Fruit fly (Drosophila melanogaster): Measurements from ENCODE around the gene CG9717.

CG9717 gene

DNA sequence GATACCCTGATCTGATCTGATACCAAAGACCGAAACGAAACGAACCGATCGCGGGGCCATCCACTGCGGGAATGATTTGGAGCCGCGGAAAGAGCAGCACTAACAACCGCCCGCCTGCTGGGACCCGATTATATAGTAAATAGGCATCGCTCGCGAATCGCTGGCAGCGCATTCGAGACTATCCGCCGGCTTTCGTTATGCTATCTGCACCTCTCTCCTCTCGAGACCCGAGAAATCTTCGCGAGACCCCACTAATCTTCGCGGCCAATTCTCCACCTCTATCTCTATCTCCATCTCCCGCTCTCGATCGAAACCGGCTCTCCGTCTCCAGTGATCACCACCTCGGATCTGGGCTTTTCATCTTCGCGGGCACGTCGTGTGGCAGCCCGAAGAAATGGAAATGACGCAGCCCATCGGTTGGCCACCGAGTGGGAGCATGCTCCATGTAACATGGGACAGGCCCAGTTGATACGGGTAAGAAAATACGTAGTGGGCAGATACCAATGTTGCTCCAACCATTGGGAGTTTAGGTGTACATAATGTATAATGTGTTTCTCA, at the start of gene CG9717:
CG9717 (minus strand) TSS at position 107 of the 558 bp plus-strand sequence.
- TF ChIP-seq kay (GFP tag; ENCODE audit: borderline replicate concordance) (peak; percentile 3), cic (GFP tag; optimal IDR thresholded peaks at IDR 0.05) (no peak), cnc (optimal IDR thresholded peaks at IDR 0.05) (no peak)

DNA sequence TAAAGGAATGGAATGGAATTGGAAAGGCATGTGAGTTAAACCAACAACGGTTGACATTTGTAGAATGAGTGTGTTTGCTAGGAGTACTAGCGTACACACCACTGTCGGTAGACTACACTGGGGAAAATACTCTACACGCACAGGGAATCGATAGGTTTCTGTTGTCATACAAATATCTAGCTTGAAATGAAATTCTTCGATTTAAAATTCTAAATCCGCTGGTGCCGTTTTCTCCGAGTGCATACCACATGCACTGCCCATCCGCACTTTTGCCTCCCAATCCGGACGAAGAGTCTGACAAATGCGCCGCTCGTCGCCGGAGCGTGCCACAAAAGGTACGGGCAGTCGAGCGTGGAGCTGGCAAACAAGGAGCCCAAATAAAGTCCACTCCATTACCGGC, 41.8 kb upstream of the CG9717 start, which contains the start of gene CG2267:
CG2267 (minus strand) TSS at position 101 of the 400 bp plus-strand sequence.
- no peak for TF ChIP-seq bab1 (GFP tag; optimal IDR thresholded peaks at IDR 0.05)
- TF ChIP-seq kay (GFP tag; ENCODE audit: borderline replicate concordance) = no peak
- TF ChIP-seq CG11617 (GFP tag; optimal IDR thresholded peaks at IDR 0.05) = no peak
- TF ChIP-seq CG1620 (GFP tag; optimal IDR thresholded peaks at IDR 0.05) = no peak
- no peak for TF ChIP-seq ovo (GFP tag; optimal IDR thresholded peaks at IDR 0.05)
- no peak for TF ChIP-seq Clk (GFP tag; optimal IDR thresholded peaks at IDR 0.05)
- no peak for TF ChIP-seq CG14711 (tag; optimal IDR thresholded peaks at IDR 0.05)
- no peak for TF ChIP-seq Mnt (GFP tag; optimal IDR thresholded peaks at IDR 0.05)
- no peak for TF ChIP-seq Crg-1 (GFP tag; optimal IDR thresholded peaks at IDR 0.05)
- TF ChIP-seq CG12768 (GFP tag; optimal IDR thresholded peaks at IDR 0.05) = no peak
- no peak for TF ChIP-seq tj (GFP tag; optimal IDR thresholded peaks at IDR 0.05)
- TF ChIP-seq cic (GFP tag; optimal IDR thresholded peaks at IDR 0.05) = no peak
- no peak for TF ChIP-seq CG7045 (GFP tag; optimal IDR thresholded peaks at IDR 0.05)
- TF ChIP-seq CG5204 (GFP tag; optimal IDR thresholded peaks at IDR 0.05) = no peak
- no peak for TF ChIP-seq CG7101 (tag; optimal IDR thresholded peaks at IDR 0.05)

DNA sequence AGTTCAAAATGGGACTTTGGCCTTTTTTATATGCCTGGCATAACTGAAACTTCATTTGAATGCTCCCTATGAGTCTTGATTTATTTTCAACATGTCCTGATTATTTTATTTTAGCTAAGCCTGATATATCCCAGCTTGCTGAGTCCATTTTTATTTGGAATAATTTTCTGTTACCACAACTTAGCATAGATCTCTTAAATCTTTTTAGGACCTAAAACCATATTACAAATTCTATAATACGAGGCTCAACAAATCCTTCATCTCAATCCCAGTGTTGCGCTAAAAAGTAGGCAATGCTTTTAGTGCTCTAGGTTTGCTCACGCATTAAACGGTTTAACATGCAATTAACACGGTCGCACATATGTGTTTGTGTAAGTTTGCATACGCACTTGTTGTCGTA, 34.7 kb upstream of the CG9717 start, which contains the start of gene CG44954:
CG44954 (minus strand) TSS at position 101 of the 400 bp plus-strand sequence.
- TF ChIP-seq pad (GFP tag; optimal IDR thresholded peaks at IDR 0.05) (no peak), CG7045 (GFP tag; optimal IDR thresholded peaks at IDR 0.05) (no peak), ovo (GFP tag; optimal IDR thresholded peaks at IDR 0.05) (no peak), CG7101 (tag; optimal IDR thresholded peaks at IDR 0.05) (no peak), bab1 (GFP tag; optimal IDR thresholded peaks at IDR 0.05) (no peak)

DNA sequence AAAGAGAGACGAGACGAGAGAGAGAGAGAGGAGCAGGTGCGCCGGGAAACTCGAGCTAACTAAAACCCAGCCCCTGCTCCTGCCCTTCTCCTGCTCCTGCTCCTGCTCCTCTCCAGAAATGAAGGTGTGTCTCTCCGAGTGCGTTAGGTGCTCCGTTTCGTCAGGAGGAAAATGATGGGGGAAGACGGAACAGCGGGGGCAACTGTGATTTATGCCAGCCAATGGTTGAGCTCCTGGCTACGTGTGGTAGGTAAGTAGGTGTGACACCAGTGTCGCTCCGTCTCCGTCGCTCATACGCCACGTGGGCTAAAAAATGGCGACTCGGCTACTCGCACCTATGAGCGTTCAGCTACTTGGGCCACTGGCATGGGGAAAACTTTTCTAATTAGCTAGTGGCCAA, 30.4 kb upstream of the CG9717 start:
- no peak for TF ChIP-seq Clk (GFP tag; optimal IDR thresholded peaks at IDR 0.05)
- TF ChIP-seq ovo (GFP tag; optimal IDR thresholded peaks at IDR 0.05) = no peak
- no peak for TF ChIP-seq CG7045 (GFP tag; optimal IDR thresholded peaks at IDR 0.05)
- TF ChIP-seq bab1 (GFP tag; optimal IDR thresholded peaks at IDR 0.05) = no peak
- TF ChIP-seq pad (GFP tag; optimal IDR thresholded peaks at IDR 0.05) = peak; percentile 11
- no peak for TF ChIP-seq CG33017 (tag; optimal IDR thresholded peaks at IDR 0.05)
- TF ChIP-seq cic (GFP tag; optimal IDR thresholded peaks at IDR 0.05) = no peak
- TF ChIP-seq Hr96 (GFP tag; optimal IDR thresholded peaks at IDR 0.05) = no peak

DNA sequence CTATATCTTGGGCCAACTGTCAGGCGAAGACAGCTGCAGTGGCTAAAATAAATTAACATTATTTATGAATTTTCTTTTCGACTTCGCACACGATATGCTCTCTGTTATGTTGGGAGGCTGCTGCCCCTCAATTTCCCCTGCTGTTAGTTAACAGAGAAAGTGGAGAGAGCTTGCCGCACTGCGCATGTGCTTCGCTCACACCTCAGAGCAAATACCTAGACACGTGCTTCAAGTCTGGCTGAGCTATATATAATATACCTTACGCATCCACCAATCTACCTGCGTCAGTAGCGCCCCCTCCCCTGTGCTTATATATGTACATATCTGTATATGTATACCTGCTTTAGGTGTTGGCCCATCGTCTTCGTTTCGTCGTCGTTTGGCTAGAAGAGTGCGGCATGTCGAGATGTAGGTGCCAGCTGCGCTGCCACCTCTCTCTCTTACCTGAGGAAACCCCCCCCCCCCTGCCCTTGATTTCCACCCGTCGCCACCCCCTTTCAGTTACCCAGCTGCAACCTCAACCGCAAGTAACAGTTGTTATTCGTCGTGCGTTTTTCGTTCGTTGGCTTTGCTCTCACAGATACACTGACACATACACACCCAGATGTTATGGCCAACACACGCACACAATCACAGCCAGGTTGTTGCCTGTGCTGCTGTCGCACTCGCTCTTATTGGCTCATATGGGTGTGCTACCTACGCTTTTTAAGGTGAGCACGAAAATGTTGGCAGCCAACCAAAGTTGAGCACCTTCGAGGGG, 29.2 kb upstream of the CG9717 start:
- TF ChIP-seq pad (GFP tag; optimal IDR thresholded peaks at IDR 0.05) (peak; percentile 58), Mnt (GFP tag; optimal IDR thresholded peaks at IDR 0.05) (no peak)

DNA sequence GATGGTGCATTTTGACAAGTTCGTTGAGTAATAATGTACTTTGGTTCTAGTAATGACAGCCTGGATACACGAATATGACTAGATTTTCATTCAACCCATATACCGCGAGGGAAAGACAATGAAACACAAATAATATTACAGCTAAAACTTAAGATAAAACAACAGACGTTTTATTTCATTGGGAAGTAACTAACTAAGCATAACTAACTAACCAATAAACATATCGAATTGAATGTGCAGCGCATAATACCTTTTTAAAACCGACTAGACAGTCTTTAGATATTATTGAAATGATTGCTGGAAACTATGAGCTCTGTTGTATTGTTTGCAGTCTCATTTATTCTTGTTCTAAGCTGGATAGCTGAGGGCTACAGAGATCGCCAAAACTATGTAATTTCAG, 18.8 kb upstream of the CG9717 start, which contains the start of gene CG31016:
CG31016 (plus strand) TSS at position 301 of the 400 bp plus-strand sequence.
- TF ChIP-seq CG14711 (tag; optimal IDR thresholded peaks at IDR 0.05) (no peak), CG5204 (GFP tag; optimal IDR thresholded peaks at IDR 0.05) (no peak)

DNA sequence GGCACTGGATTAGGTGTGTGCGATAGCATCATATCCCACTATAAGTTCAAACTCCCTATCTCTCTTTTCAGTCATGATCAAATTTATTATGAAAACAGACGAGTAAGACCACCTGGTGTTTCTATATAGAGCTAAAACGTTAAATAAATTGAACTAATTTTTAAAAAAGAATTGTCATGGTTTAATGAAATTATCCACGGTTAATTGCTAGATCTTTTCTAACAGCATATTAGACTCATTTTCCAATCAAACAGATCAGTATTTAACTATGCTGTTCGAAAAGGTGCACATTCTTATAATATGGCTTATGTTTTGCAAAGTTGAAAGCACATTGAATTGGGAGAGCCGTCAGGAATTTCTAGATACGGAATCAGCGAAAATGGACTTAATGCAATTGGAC, 16.8 kb upstream of the CG9717 start, which contains the start of gene PH4alphaNE3:
PH4alphaNE3 (plus strand) TSS at position 301 of the 400 bp plus-strand sequence.
- TF ChIP-seq tj (GFP tag; optimal IDR thresholded peaks at IDR 0.05) (no peak), CG7101 (tag; optimal IDR thresholded peaks at IDR 0.05) (no peak), kay (GFP tag; ENCODE audit: borderline replicate concordance) (no peak), Crg-1 (GFP tag; optimal IDR thresholded peaks at IDR 0.05) (no peak), Clk (GFP tag; optimal IDR thresholded peaks at IDR 0.05) (no peak), Hr96 (GFP tag; optimal IDR thresholded peaks at IDR 0.05) (no peak), CG14711 (tag; optimal IDR thresholded peaks at IDR 0.05) (no peak), ovo (GFP tag; optimal IDR thresholded peaks at IDR 0.05) (no peak)

Data from whole organism, adult.